Worm (Caenorhabditis elegans) whole organism, young adult: ENCODE measurements around the gene F13D12.5.
A peak's percentile ranks its signal among the peaks of the same experiment; 100 is the strongest.

Experiments
- B0035.1 ChIP-seq: sonication (generic microtip); optimal IDR thresholded peaks from 2 replicates; lab custom pipeline; 2016; ENCODE audit warnings: missing genetic modification characterization, mild to moderate bottlenecking, missing compliant biosample characterization, missing genotype, missing genetic modification reagents
- B0336.3 ChIP-seq: fragments of 200-800 bp; sonication (Bioruptor generic); IDR thresholded peaks from 2 replicates; pipeline ENCODE4 v1.3.6; 2022; ENCODE audit warnings: missing genetic modification characterization, missing compliant biosample characterization
- C17E4.6 ChIP-seq: fragments of 200-800 bp; sonication (Bioruptor generic); IDR thresholded peaks from 2 replicates; pipeline ENCODE4 v1.3.6; 2022; ENCODE audit warnings: missing genetic modification reagents, missing genetic modification characterization, missing compliant biosample characterization
- F23B12.7 ChIP-seq: sonication (generic microtip); optimal IDR thresholded peaks from 2 replicates; lab custom pipeline; 2017; ENCODE audit warnings: missing genetic modification characterization, mild to moderate bottlenecking, missing compliant biosample characterization, antibody characterized with exemption, moderate library complexity; ENCODE audit not compliant: insufficient read depth
- F37B4.10 ChIP-seq: fragments of 200-800 bp; sonication (Bioruptor generic); IDR thresholded peaks from 2 replicates; pipeline ENCODE4 v1.3.6; 2022; ENCODE audit warnings: missing genetic modification characterization, missing compliant biosample characterization
- F39B2.1 ChIP-seq: fragments of 200-800 bp; sonication (Bioruptor generic); IDR thresholded peaks from 2 replicates; pipeline ENCODE4 v1.3.6; 2022; ENCODE audit warnings: missing genetic modification reagents, missing genetic modification characterization, missing compliant biosample characterization
- F49E8.2 ChIP-seq: sonication (generic microtip); optimal IDR thresholded peaks from 3 replicates; lab custom pipeline; 2017; ENCODE audit warnings: missing genetic modification characterization, mild to moderate bottlenecking, missing compliant biosample characterization, antibody characterized with exemption, moderate library complexity; ENCODE audit not compliant: insufficient read depth
- F55B11.4 ChIP-seq: sonication (generic microtip); optimal IDR thresholded peaks from 2 replicates; lab custom pipeline; 2016; ENCODE audit warnings: missing compliant biosample characterization, missing genetic modification characterization, borderline replicate concordance; ENCODE audit not compliant: insufficient read depth
- T07F8.4 ChIP-seq: sonication (generic microtip); optimal IDR thresholded peaks from 2 replicates; lab custom pipeline; 2016; ENCODE audit warnings: mild to moderate bottlenecking, missing genetic modification characterization, moderate library complexity, missing compliant biosample characterization
- T26A5.8 ChIP-seq: sonication (generic microtip); optimal IDR thresholded peaks from 2 replicates; lab custom pipeline; 2016; ENCODE audit warnings: missing genetic modification characterization, missing compliant biosample characterization
- Y53F4B.3 ChIP-seq: fragments of 200-800 bp; sonication (Bioruptor generic); IDR thresholded peaks from 2 replicates; pipeline ENCODE4 v1.3.6; 2022; ENCODE audit warnings: missing genetic modification reagents, missing genetic modification characterization, missing compliant biosample characterization
- Y56A3A.18 ChIP-seq: fragments of 200-800 bp; sonication (Bioruptor generic); IDR thresholded peaks from 2 replicates; pipeline ENCODE4 v1.3.6; 2022; ENCODE audit warnings: missing genetic modification reagents, missing genetic modification characterization, missing compliant biosample characterization
- Y79H2A.3 ChIP-seq: fragments of 200-800 bp; sonication (Bioruptor generic); conservative IDR thresholded peaks from 2 replicates; pipeline ENCODE4 v1.3.6; 2022; ENCODE audit warnings: missing genetic modification reagents, missing genetic modification characterization, missing compliant biosample characterization
- ZK185.1 ChIP-seq: sonication (generic microtip); optimal IDR thresholded peaks from 2 replicates; lab custom pipeline; 2016; ENCODE audit warnings: mild to moderate bottlenecking, missing genetic modification characterization, missing compliant biosample characterization; ENCODE audit not compliant: poor library complexity, severe bottlenecking
- akir-1 ChIP-seq: fragments of 200-800 bp; sonication (Bioruptor generic); optimal IDR thresholded peaks from 2 replicates; lab custom pipeline; 2018; ENCODE audit warnings: mild to moderate bottlenecking, missing genetic modification characterization, moderate library complexity, missing compliant biosample characterization
- attf-5 ChIP-seq: fragments of 200-800 bp; sonication (Bioruptor generic); optimal IDR thresholded peaks from 2 replicates; lab custom pipeline; 2018; ENCODE audit warnings: mild to moderate bottlenecking, missing genetic modification characterization, missing compliant biosample characterization
- bed-1 ChIP-seq: fragments of 200-800 bp; sonication (Bioruptor generic); IDR thresholded peaks from 2 replicates; pipeline ENCODE4 v1.3.6; 2022; ENCODE audit warnings: missing genetic modification reagents, missing genetic modification characterization, missing compliant biosample characterization
- bed-2 ChIP-seq: fragments of 200-800 bp; sonication (Bioruptor generic); IDR thresholded peaks from 2 replicates; pipeline ENCODE4 v1.3.6; 2022; ENCODE audit warnings: missing genetic modification reagents, missing genetic modification characterization, missing compliant biosample characterization
- cebp-1 ChIP-seq, 2 experiments: fragments of 200-800 bp in 1 of 2; sonication (Bioruptor generic) in 1 of 2; sonication (generic microtip) in 1 of 2; IDR thresholded peaks in 1 of 2; optimal IDR thresholded peaks in 1 of 2; 2 replicates each; pipeline versions ENCODE4 v1.3.6 to Lab custom; 2017 to 2022; ENCODE audit warnings: missing compliant biosample characterization in 2 of 2, missing genetic modification characterization in 2 of 2, mild to moderate bottlenecking in 1 of 2, missing genetic modification reagents in 1 of 2, moderate library complexity in 1 of 2
- cebp-2 ChIP-seq: fragments of 200-800 bp; sonication (Bioruptor generic); IDR thresholded peaks from 2 replicates; pipeline ENCODE4 v1.3.6; 2022; ENCODE audit warnings: missing genetic modification characterization, missing compliant biosample characterization
- ceh-79 ChIP-seq: sonication (generic microtip); optimal IDR thresholded peaks from 2 replicates; lab custom pipeline; 2017; ENCODE audit warnings: mild to moderate bottlenecking, missing genetic modification characterization, missing compliant biosample characterization
- ceh-91 ChIP-seq: fragments of 200-800 bp; sonication (Bioruptor generic); IDR thresholded peaks from 2 replicates; pipeline ENCODE4 v1.3.6; 2022; ENCODE audit warnings: missing genetic modification reagents, missing genetic modification characterization, missing compliant biosample characterization
- dox-1 ChIP-seq: fragments of 200-800 bp; sonication (Bioruptor generic); IDR thresholded peaks from 2 replicates; pipeline ENCODE4 v1.3.6; 2022; ENCODE audit warnings: missing genetic modification reagents, missing genetic modification characterization, missing compliant biosample characterization
- egrh-3 ChIP-seq: fragments of 200-800 bp; sonication (Bioruptor generic); IDR thresholded peaks from 2 replicates; pipeline ENCODE4 v1.3.6; 2022; ENCODE audit warnings: missing genetic modification reagents, missing genetic modification characterization, missing compliant biosample characterization
- fkh-3 ChIP-seq: sonication (generic microtip); optimal IDR thresholded peaks from 2 replicates; lab custom pipeline; 2016; ENCODE audit warnings: mild to moderate bottlenecking, missing genetic modification characterization, missing compliant biosample characterization
- hrde-1 ChIP-seq: sonication (generic microtip); optimal IDR thresholded peaks from 2 replicates; lab custom pipeline; 2016; ENCODE audit warnings: missing genetic modification characterization, mild to moderate bottlenecking, missing compliant biosample characterization, moderate library complexity, missing genotype, missing genetic modification reagents, borderline replicate concordance
- lag-1 ChIP-seq: fragments of 200-800 bp; sonication (Bioruptor generic); IDR thresholded peaks from 2 replicates; pipeline ENCODE4 v1.3.6; 2022; ENCODE audit warnings: missing genetic modification reagents, missing genetic modification characterization, missing compliant biosample characterization
- lin-35 ChIP-seq, 3 experiments: fragments of 150-350 bp in 2 of 3; sonication (generic microtip) in 1 of 3; optimal IDR thresholded peaks; 2 replicates each; lab custom pipeline; 2014 to 2018; ENCODE audit warnings: missing biosample characterization in 3 of 3, missing genetic modification characterization in 3 of 3, missing genetic modification reagents in 3 of 3
- lin-54 ChIP-seq: fragments of 200-800 bp; sonication (Bioruptor generic); optimal IDR thresholded peaks from 2 replicates; lab custom pipeline; 2018; ENCODE audit warnings: mild to moderate bottlenecking, missing genetic modification characterization, missing compliant biosample characterization
- lsy-27 ChIP-seq: sonication (generic microtip); optimal IDR thresholded peaks from 2 replicates; lab custom pipeline; 2017; ENCODE audit warnings: missing genetic modification characterization, mild to moderate bottlenecking, missing compliant biosample characterization, antibody characterized with exemption, missing genotype, borderline replicate concordance; ENCODE audit not compliant: insufficient read depth
- mel-28 ChIP-seq: sonication (generic microtip); optimal IDR thresholded peaks from 2 replicates; lab custom pipeline; 2016; ENCODE audit warnings: borderline replicate concordance, mild to moderate bottlenecking, missing genetic modification characterization, missing compliant biosample characterization
- mes-4 ChIP-seq: sonication (generic microtip); optimal IDR thresholded peaks from 2 replicates; lab custom pipeline; 2016; ENCODE audit warnings: missing genotype, missing genetic modification characterization, missing compliant biosample characterization
- mxl-1 ChIP-seq: sonication (generic microtip); optimal IDR thresholded peaks from 2 replicates; lab custom pipeline; 2016; ENCODE audit warnings: missing genetic modification characterization, missing compliant biosample characterization
- nfyb-1 ChIP-seq: fragments of 200-800 bp; sonication (Bioruptor generic); IDR thresholded peaks from 2 replicates; pipeline ENCODE4 v1.3.6; 2022; ENCODE audit warnings: missing genetic modification reagents, missing genetic modification characterization, missing compliant biosample characterization
- nhr-120 ChIP-seq: fragments of 200-800 bp; sonication (Bioruptor generic); IDR thresholded peaks from 2 replicates; pipeline ENCODE4 v1.3.6; 2022; ENCODE audit warnings: missing genetic modification characterization, missing compliant biosample characterization
- nhr-179 ChIP-seq: sonication (generic microtip); optimal IDR thresholded peaks from 2 replicates; lab custom pipeline; 2016; ENCODE audit warnings: mild to moderate bottlenecking, missing genetic modification characterization, missing compliant biosample characterization
- nhr-27 ChIP-seq: fragments of 200-800 bp; sonication (Bioruptor generic); optimal IDR thresholded peaks from 2 replicates; lab custom pipeline; 2018; ENCODE audit warnings: mild to moderate bottlenecking, missing genetic modification characterization, moderate library complexity, missing compliant biosample characterization
- pbrm-1 ChIP-seq: fragments of 200-800 bp; sonication (Bioruptor generic); IDR thresholded peaks from 2 replicates; pipeline ENCODE4 v1.3.6; 2022; ENCODE audit warnings: missing genetic modification reagents, missing genetic modification characterization, missing compliant biosample characterization
- rcor-1 ChIP-seq: fragments of 200-800 bp; sonication (Bioruptor generic); IDR thresholded peaks from 2 replicates; pipeline ENCODE4 v1.3.6; 2022; ENCODE audit warnings: missing genetic modification reagents, missing genetic modification characterization, missing compliant biosample characterization
- repo-1 ChIP-seq: sonication (generic microtip); optimal IDR thresholded peaks from 2 replicates; lab custom pipeline; 2017; ENCODE audit warnings: mild to moderate bottlenecking, missing genetic modification characterization, missing compliant biosample characterization
- rpc-1 ChIP-seq, 2 experiments: fragments of 150-350 bp in 1 of 2; sonication (generic microtip) in 1 of 2; optimal IDR thresholded peaks; 2 replicates each; lab custom pipeline; 2014 to 2018; ENCODE audit warnings: missing biosample characterization in 1 of 2, missing genetic modification characterization in 1 of 2, missing genetic modification reagents in 1 of 2, missing genotype in 1 of 2
- snpc-4 ChIP-seq, 5 experiments: fragments of 150-350 bp in 1 of 5; sonication (generic microtip) in 4 of 5; optimal IDR thresholded peaks; 2 replicates each; lab custom pipeline; 2014 to 2018; ENCODE audit warnings: missing genetic modification characterization in 5 of 5, missing biosample characterization in 3 of 5, antibody characterized with exemption in 2 of 5, mild to moderate bottlenecking in 2 of 5, missing compliant biosample characterization in 2 of 5, missing genotype in 2 of 5, moderate library complexity in 2 of 5, missing genetic modification reagents in 1 of 5
- sptf-2 ChIP-seq: fragments of 200-800 bp; sonication (Bioruptor generic); optimal IDR thresholded peaks from 2 replicates; lab custom pipeline; 2018; ENCODE audit warnings: mild to moderate bottlenecking, missing genetic modification characterization, missing compliant biosample characterization
- tbx-9 ChIP-seq: sonication (generic microtip); optimal IDR thresholded peaks from 2 replicates; lab custom pipeline; 2016; ENCODE audit warnings: borderline replicate concordance, missing genetic modification characterization, inconsistent platforms, missing compliant biosample characterization
- zfh-2 ChIP-seq: fragments of 200-800 bp; sonication (Bioruptor generic); conservative IDR thresholded peaks from 2 replicates; pipeline ENCODE4 v1.3.6; 2022; ENCODE audit warnings: missing genetic modification reagents, missing genetic modification characterization, missing compliant biosample characterization
- ztf-25 ChIP-seq: fragments of 200-800 bp; sonication (Bioruptor generic); IDR thresholded peaks from 2 replicates; pipeline ENCODE4 v1.3.6; 2022; ENCODE audit warnings: missing genetic modification reagents, missing genetic modification characterization, missing compliant biosample characterization

The F13D12.5 gene

DNA sequence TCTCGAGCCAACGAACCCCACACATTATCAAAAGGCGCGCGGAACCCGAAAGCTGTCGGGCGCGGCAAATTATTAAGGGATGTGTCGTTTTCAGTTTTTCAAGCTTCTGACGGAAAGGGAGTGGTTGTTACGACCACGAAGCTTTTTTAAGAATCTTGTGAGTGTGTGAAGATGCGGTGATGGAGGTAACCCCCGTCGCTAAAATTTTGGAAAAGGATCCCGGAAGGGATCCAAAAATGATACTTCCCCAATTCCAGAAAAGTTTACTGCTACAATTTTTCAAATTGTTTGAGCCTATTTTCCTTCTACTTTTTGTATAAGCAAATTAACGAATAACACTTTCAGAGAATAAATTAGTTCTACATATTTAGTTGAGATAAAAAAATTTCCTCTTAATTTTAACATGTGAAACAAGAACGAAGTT is 30.1 kb downstream of the F13D12.5 start (continued):
- TF ChIP-seq ztf-25: no peak
- TF ChIP-seq B0336.3 (GFP tag; lab: Robert Waterston, UW): peak; percentile 60
- no peak for TF ChIP-seq sptf-2
- TF ChIP-seq pbrm-1 (GFP tag; lab: Robert Waterston, UW): no peak
- no peak for TF ChIP-seq F23B12.7
- peak; percentile 78 for TF ChIP-seq snpc-4 (GFP tag; optimal IDR thresholded peaks at IDR 0.05; lab: Kevin White, UChicago)
- peak; percentile 72 to 92 (median 90) for TF ChIP-seq snpc-4 (tag; optimal IDR thresholded peaks at IDR 0.05; lab: Kevin White, UChicago)
- TF ChIP-seq Y56A3A.18 (GFP tag; lab: Robert Waterston, UW): peak; percentile 33; the same call in 1 of the 2 replicates
- TF ChIP-seq nfyb-1: peak; percentile 92
- TF ChIP-seq C17E4.6 (GFP tag; lab: Robert Waterston, UW): no peak
- TF ChIP-seq tbx-9 (tag; lab: Kevin White, UChicago): no peak
- no peak for TF ChIP-seq akir-1 (GFP tag; lab: Kevin White, UChicago)
- TF ChIP-seq Y79H2A.3 (GFP tag; lab: Robert Waterston, UW): no peak
- TF ChIP-seq hrde-1: no peak
- peak; percentile 77 for TF ChIP-seq dox-1 (GFP tag; lab: Robert Waterston, UW)
- no peak for TF ChIP-seq lsy-27 (tag; lab: Kevin White, UChicago)
- no peak for TF ChIP-seq nhr-179
- TF ChIP-seq T26A5.8 (tag; lab: Kevin White, UChicago): no peak
- no peak for TF ChIP-seq ceh-79
- no peak for TF ChIP-seq mel-28
- TF ChIP-seq Y53F4B.3 (GFP tag; lab: Robert Waterston, UW): no peak
- TF ChIP-seq B0035.1 (tag; lab: Kevin White, UChicago): no peak
- no peak for TF ChIP-seq F49E8.2
- TF ChIP-seq F39B2.1: no peak
- 0 out of 2 replicates have a peak, but pooled peaks have one; percentile 9 for TF ChIP-seq cebp-1 (GFP tag; IDR thresholded peaks at IDR 0.05; lab: Robert Waterston, UW)
- peak; percentile 42 for TF ChIP-seq cebp-1 (tag; optimal IDR thresholded peaks at IDR 0.05; lab: Kevin White, UChicago)
- TF ChIP-seq bed-2 (GFP tag; lab: Robert Waterston, UW): no peak
- no peak for TF ChIP-seq lag-1 (GFP tag; lab: Robert Waterston, UW)
- TF ChIP-seq F55B11.4 (tag; lab: Kevin White, UChicago): no peak
- TF ChIP-seq nhr-27: no peak
- no peak for TF ChIP-seq egrh-3 (GFP tag; lab: Robert Waterston, UW)
- TF ChIP-seq mxl-1 (tag; lab: Kevin White, UChicago): peak; percentile 47
- TF ChIP-seq attf-5: peak; percentile 65
- peak in 1 of 3 experiments; percentile 7 for TF ChIP-seq lin-35 (GFP tag; optimal IDR thresholded peaks at IDR 0.05; lab: Kevin White, UChicago)
- peak; percentile 12 for TF ChIP-seq ZK185.1 (tag; lab: Kevin White, UChicago)
- TF ChIP-seq bed-1 (GFP tag; lab: Robert Waterston, UW): no peak
- TF ChIP-seq fkh-3 (tag; lab: Kevin White, UChicago): no peak
- TF ChIP-seq nhr-120 (GFP tag; lab: Robert Waterston, UW): no peak
- TF ChIP-seq lin-54 (GFP tag; lab: Kevin White, UChicago): peak; percentile 62
- no peak for TF ChIP-seq mes-4 (tag; lab: Kevin White, UChicago)
- TF ChIP-seq ceh-91 (GFP tag; lab: Robert Waterston, UW): no peak
- no peak for TF ChIP-seq repo-1 (tag; lab: Kevin White, UChicago)
- TF ChIP-seq T07F8.4 (tag; lab: Kevin White, UChicago): peak; percentile 3
- TF ChIP-seq cebp-2: no peak
- no peak for TF ChIP-seq rpc-1 (optimal IDR thresholded peaks at IDR 0.05; lab: Kevin White, UChicago)
- no peak for TF ChIP-seq rpc-1 (tag; optimal IDR thresholded peaks at IDR 0.05; lab: Kevin White, UChicago)
- no peak for TF ChIP-seq F37B4.10
- TF ChIP-seq zfh-2: peak; percentile 45; the same call in 1 of the 2 replicates
- no peak for TF ChIP-seq rcor-1
